Worm (Caenorhabditis elegans) whole organism, L4 larva: ENCODE measurements around the gene R10H10.4.
A peak's percentile ranks its signal among the peaks of the same experiment; 100 is the strongest.

Experiments
- D1046.2 ChIP-seq: fragments of 200-800 bp; sonication (Bioruptor generic); IDR thresholded peaks from 2 replicates; pipeline ENCODE4 v1.3.6; 2022; ENCODE audit warnings: missing genetic modification characterization, missing compliant biosample characterization
- F26F4.8 ChIP-seq: fragments of 200-800 bp; sonication (Bioruptor generic); conservative IDR thresholded peaks from 2 replicates; pipeline ENCODE4 v1.3.6; 2022; ENCODE audit warnings: missing genetic modification characterization, missing compliant biosample characterization
- F37D6.2 ChIP-seq: sonication (generic microtip); optimal IDR thresholded peaks from 2 replicates; lab custom pipeline; 2016; ENCODE audit warnings: mild to moderate bottlenecking, missing genetic modification characterization, missing compliant biosample characterization
- F44E2.7 ChIP-seq: fragments of 200-800 bp; sonication (Bioruptor generic); IDR thresholded peaks from 2 replicates; pipeline ENCODE4 v2.1.2; 2022; ENCODE audit warnings: missing genetic modification characterization, missing compliant biosample characterization
- T20F7.1 ChIP-seq: fragments of 200-800 bp; sonication (Bioruptor generic); optimal IDR thresholded peaks from 2 replicates; lab custom pipeline; 2018; ENCODE audit warnings: mild to moderate bottlenecking, missing genetic modification characterization, missing compliant biosample characterization
- T26A8.4 ChIP-seq: fragments of 200-800 bp; sonication (Bioruptor generic); IDR thresholded peaks from 2 replicates; pipeline ENCODE4 v1.3.6; 2022; ENCODE audit warnings: missing genetic modification characterization, missing compliant biosample characterization
- Y48G9A.11 ChIP-seq: fragments of 200-800 bp; sonication (Bioruptor generic); IDR thresholded peaks from 2 replicates; pipeline ENCODE4 v1.3.6; 2022; ENCODE audit warnings: missing genetic modification reagents, missing genetic modification characterization, missing compliant biosample characterization
- ZK546.5 ChIP-seq, 2 experiments: sonication (generic microtip); optimal IDR thresholded peaks; 2 replicates each; lab custom pipeline; 2017; ENCODE audit warnings: missing biosample characterization in 2 of 2, missing genetic modification characterization in 2 of 2
- aha-1 ChIP-seq: fragments of 150-350 bp; peaks from one replicate; lab custom pipeline; 2014; ENCODE audit warnings: missing biosample characterization, missing genetic modification characterization
- aly-2 ChIP-seq: sonication (generic microtip); optimal IDR thresholded peaks from 2 replicates; lab custom pipeline; 2018; ENCODE audit warnings: missing biosample characterization, missing genetic modification characterization
- arid-1 ChIP-seq: fragments of 200-800 bp; sonication (Bioruptor generic); conservative IDR thresholded peaks from 2 replicates; pipeline ENCODE4 v1.3.6; 2022; ENCODE audit warnings: missing genetic modification reagents, missing genetic modification characterization, missing compliant biosample characterization
- ceh-20 ChIP-seq: fragments of 200-800 bp; sonication (Bioruptor generic); IDR thresholded peaks from 2 replicates; pipeline ENCODE4 v1.3.6; 2022; ENCODE audit warnings: missing genetic modification reagents, missing genetic modification characterization, missing compliant biosample characterization
- ctbp-1 ChIP-seq: fragments of 200-800 bp; sonication (Bioruptor generic); IDR thresholded peaks from 2 replicates; pipeline ENCODE4 v1.3.6; 2022; ENCODE audit warnings: missing genetic modification reagents, missing genetic modification characterization, missing compliant biosample characterization
- daf-16 ChIP-seq, 3 experiments: sonication (generic microtip); optimal IDR thresholded peaks; 2 replicates each; lab custom pipeline; 2016 to 2017; ENCODE audit warnings: missing genetic modification characterization in 3 of 3, missing genetic modification reagents in 3 of 3, mild to moderate bottlenecking in 2 of 3, missing compliant biosample characterization in 2 of 3, missing biosample characterization in 1 of 3, moderate library complexity in 1 of 3
- dmd-6 ChIP-seq: fragments of 200-800 bp; sonication (Bioruptor generic); IDR thresholded peaks from 2 replicates; pipeline ENCODE4 v1.3.6; 2022; ENCODE audit warnings: missing genetic modification reagents, missing genetic modification characterization, missing compliant biosample characterization
- duxl-1 ChIP-seq: sonication (generic microtip); optimal IDR thresholded peaks from 2 replicates; lab custom pipeline; 2016; ENCODE audit warnings: mild to moderate bottlenecking, missing genetic modification characterization, moderate library complexity, missing compliant biosample characterization; ENCODE audit not compliant: poor library complexity
- dve-1 ChIP-seq: sonication (generic microtip); optimal IDR thresholded peaks from 2 replicates; lab custom pipeline; 2017; ENCODE audit warnings: antibody characterized with exemption, mild to moderate bottlenecking, missing genetic modification characterization, missing compliant biosample characterization; ENCODE audit not compliant: insufficient read depth
- fos-1 ChIP-seq: fragments of 150-350 bp; optimal IDR thresholded peaks from 2 replicates; lab custom pipeline; 2014; ENCODE audit warnings: missing biosample characterization, missing genetic modification characterization
- hif-1 ChIP-seq, 2 experiments: sonication (generic microtip); optimal IDR thresholded peaks; 2 replicates each; lab custom pipeline; 2016 to 2017; ENCODE audit warnings: missing compliant biosample characterization in 2 of 2, missing genetic modification characterization in 2 of 2, missing genetic modification reagents in 2 of 2, missing genotype in 2 of 2, mild to moderate bottlenecking in 1 of 2
- hlh-30 ChIP-seq: sonication (generic microtip); optimal IDR thresholded peaks from 2 replicates; lab custom pipeline; 2017; ENCODE audit warnings: antibody characterized with exemption, mild to moderate bottlenecking, missing genetic modification characterization, missing compliant biosample characterization; ENCODE audit not compliant: insufficient read depth
- lir-3 ChIP-seq: sonication (generic microtip); optimal IDR thresholded peaks from 2 replicates; lab custom pipeline; 2016; ENCODE audit warnings: mild to moderate bottlenecking, missing genetic modification characterization, missing compliant biosample characterization
- mdt-29 ChIP-seq: fragments of 200-800 bp; sonication (Bioruptor generic); IDR thresholded peaks from 2 replicates; pipeline ENCODE4 v1.3.6; 2022; ENCODE audit warnings: missing genetic modification reagents, missing genetic modification characterization, missing compliant biosample characterization
- mep-1 ChIP-seq: fragments of 150-350 bp; sonication (generic microtip); optimal IDR thresholded peaks from 3 replicates; lab custom pipeline; 2014; ENCODE audit warnings: missing biosample characterization, missing genetic modification characterization
- mes-2 ChIP-seq: sonication (generic microtip); optimal IDR thresholded peaks from 2 replicates; lab custom pipeline; 2016; ENCODE audit warnings: missing genotype, mild to moderate bottlenecking, missing genetic modification characterization, missing compliant biosample characterization; ENCODE audit not compliant: poor library complexity, severe bottlenecking
- mxl-2 ChIP-seq: fragments of 200-800 bp; sonication (Bioruptor generic); conservative IDR thresholded peaks from 2 replicates; pipeline ENCODE4 v1.3.6; 2022; ENCODE audit warnings: missing genetic modification reagents, missing genetic modification characterization, missing compliant biosample characterization
- mxl-3 ChIP-seq: fragments of 200-800 bp; sonication (Bioruptor generic); optimal IDR thresholded peaks from 2 replicates; lab custom pipeline; 2018; ENCODE audit warnings: mild to moderate bottlenecking, missing genetic modification characterization, missing compliant biosample characterization
- nhr-102 ChIP-seq: sonication (generic microtip); optimal IDR thresholded peaks from 2 replicates; lab custom pipeline; 2016; ENCODE audit warnings: mild to moderate bottlenecking, missing genetic modification characterization, moderate library complexity, missing compliant biosample characterization
- nhr-25 ChIP-seq: sonication (generic microtip); optimal IDR thresholded peaks from 2 replicates; lab custom pipeline; 2017; ENCODE audit warnings: missing genetic modification characterization, mild to moderate bottlenecking, missing compliant biosample characterization, antibody characterized with exemption, moderate library complexity, borderline replicate concordance; ENCODE audit not compliant: insufficient read depth
- nhr-28 ChIP-seq: fragments of 150-350 bp; optimal IDR thresholded peaks from 2 replicates; lab custom pipeline; 2014; ENCODE audit warnings: missing biosample characterization, missing genetic modification characterization
- nhr-6 ChIP-seq: fragments of 150-350 bp; optimal IDR thresholded peaks from 2 replicates; lab custom pipeline; 2014; ENCODE audit warnings: missing biosample characterization, missing genetic modification characterization
- nhr-77 ChIP-seq: fragments of 150-350 bp; optimal IDR thresholded peaks from 2 replicates; lab custom pipeline; 2014; ENCODE audit warnings: missing biosample characterization, missing genetic modification characterization
- pha-4 ChIP-seq, 2 experiments: fragments of 150-350 bp in 1 of 2; fragments of 200-800 bp in 1 of 2; sonication (Bioruptor generic) in 1 of 2; IDR thresholded peaks in 1 of 2; optimal IDR thresholded peaks in 1 of 2; 2 replicates each; pipeline versions ENCODE4 v1.3.6 to Lab custom; 2014 to 2022; ENCODE audit warnings: missing genetic modification characterization in 2 of 2, missing genetic modification reagents in 2 of 2, missing biosample characterization in 1 of 2, missing compliant biosample characterization in 1 of 2
- php-3 ChIP-seq: fragments of 200-800 bp; sonication (Bioruptor generic); IDR thresholded peaks from 2 replicates; pipeline ENCODE4 v1.3.6; 2022; ENCODE audit warnings: missing genetic modification reagents, missing genetic modification characterization, missing compliant biosample characterization
- skn-1 ChIP-seq: fragments of 150-350 bp; optimal IDR thresholded peaks from 2 replicates; lab custom pipeline; 2014; ENCODE audit warnings: missing biosample characterization, missing genetic modification characterization
- spr-1 ChIP-seq: sonication (generic microtip); optimal IDR thresholded peaks from 2 replicates; lab custom pipeline; 2016; ENCODE audit warnings: mild to moderate bottlenecking, missing genetic modification characterization, missing compliant biosample characterization
- tag-97 ChIP-seq: fragments of 200-800 bp; sonication (Bioruptor generic); IDR thresholded peaks from 2 replicates; pipeline ENCODE4 v1.3.6; 2022; ENCODE audit warnings: missing genetic modification characterization, missing compliant biosample characterization
- unc-62 ChIP-seq, 3 experiments: fragments of 150-350 bp in 1 of 3; sonication (generic microtip); optimal IDR thresholded peaks in 2 of 3; peaks in 1 of 3; 1 replicate in 1 of 3; 2 replicates in 2 of 3; lab custom pipeline; 2014 to 2017; ENCODE audit warnings: missing biosample characterization in 3 of 3, missing genetic modification characterization in 3 of 3, missing genetic modification reagents in 3 of 3, missing genotype in 1 of 3
- vab-7 ChIP-seq: fragments of 200-800 bp; sonication (Bioruptor generic); IDR thresholded peaks from 2 replicates; pipeline ENCODE4 v1.3.6; 2022; ENCODE audit warnings: missing genetic modification reagents, missing genetic modification characterization, missing compliant biosample characterization
- zag-1 ChIP-seq: fragments of 150-350 bp; optimal IDR thresholded peaks from 2 replicates; lab custom pipeline; 2014; ENCODE audit warnings: missing biosample characterization, missing genetic modification characterization
- zfp-3 ChIP-seq: fragments of 200-800 bp; sonication (Bioruptor generic); conservative IDR thresholded peaks from 2 replicates; pipeline ENCODE4 v1.3.6; 2022; ENCODE audit warnings: missing genetic modification reagents, missing genetic modification characterization, missing compliant biosample characterization
- zip-11 ChIP-seq: fragments of 200-800 bp; sonication (Bioruptor generic); IDR thresholded peaks from 2 replicates; pipeline ENCODE4 v1.3.6; 2022; ENCODE audit warnings: missing genetic modification characterization, missing compliant biosample characterization
- ztf-11 ChIP-seq: fragments of 150-350 bp; optimal IDR thresholded peaks from 2 replicates; lab custom pipeline; 2014; ENCODE audit warnings: missing biosample characterization, missing genetic modification characterization

R10H10.4 gene

DNA sequence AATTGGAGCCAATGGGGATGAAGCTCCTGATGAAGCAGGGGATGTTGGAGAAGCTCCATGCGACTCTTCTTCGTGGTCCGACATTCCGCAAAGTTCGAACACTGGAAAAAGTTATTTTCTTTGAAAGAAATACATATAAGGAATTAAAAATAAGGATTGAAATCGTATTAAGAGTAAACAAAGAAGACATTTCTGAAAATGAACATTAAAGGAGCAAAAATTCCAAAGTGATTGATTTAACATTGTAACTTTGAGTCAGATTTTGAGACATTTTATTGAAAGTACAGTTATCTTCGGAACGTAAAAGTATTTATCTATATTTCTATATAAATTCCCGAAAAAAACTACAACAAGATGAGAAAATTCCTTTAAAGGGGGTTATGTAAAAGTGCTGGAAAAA, 29.8 kb upstream of the R10H10.4 start, which contains the start of gene F13B12.1:
Gene F13B12.1, minus strand, starts transcription at position 101 of the 400 bp plus-strand sequence.
- TF ChIP-seq D1046.2 = no peak
- TF ChIP-seq Y48G9A.11 (GFP tag; lab: Robert Waterston, UW) = peak; percentile 17; the same call in 1 of the 2 replicates
- TF ChIP-seq unc-62 (GFP tag; optimal IDR thresholded peaks at IDR 0.05 in 1 of 2; lab: Kevin White, UChicago) = peak in 1 of 2 experiments; percentile 70
- TF ChIP-seq unc-62 (tag; optimal IDR thresholded peaks at IDR 0.05; lab: Kevin White, UChicago) = no peak
- TF ChIP-seq, all 104 proteins: peak for 2

DNA sequence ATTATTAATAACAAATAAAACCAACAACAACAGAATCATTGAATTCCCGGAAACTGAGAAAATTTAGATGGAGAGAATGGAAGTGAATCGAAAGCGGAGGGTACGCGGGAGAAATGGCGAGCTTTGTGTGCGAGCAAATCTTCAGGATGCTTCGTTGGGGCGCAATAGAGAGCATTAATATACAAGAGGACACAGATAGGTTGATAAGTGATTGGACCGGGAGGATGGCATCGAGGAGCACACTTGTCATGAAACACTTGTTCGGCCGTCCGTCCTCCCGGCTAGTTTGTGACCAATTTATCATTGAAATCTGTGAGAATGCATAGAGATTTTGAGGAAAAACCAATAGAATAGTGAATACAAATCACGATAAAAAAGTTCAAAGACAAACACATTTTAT, 27.5 kb upstream of the R10H10.4 start:
- no peak for TF ChIP-seq zip-11 (GFP tag; lab: Robert Waterston, UW)

DNA sequence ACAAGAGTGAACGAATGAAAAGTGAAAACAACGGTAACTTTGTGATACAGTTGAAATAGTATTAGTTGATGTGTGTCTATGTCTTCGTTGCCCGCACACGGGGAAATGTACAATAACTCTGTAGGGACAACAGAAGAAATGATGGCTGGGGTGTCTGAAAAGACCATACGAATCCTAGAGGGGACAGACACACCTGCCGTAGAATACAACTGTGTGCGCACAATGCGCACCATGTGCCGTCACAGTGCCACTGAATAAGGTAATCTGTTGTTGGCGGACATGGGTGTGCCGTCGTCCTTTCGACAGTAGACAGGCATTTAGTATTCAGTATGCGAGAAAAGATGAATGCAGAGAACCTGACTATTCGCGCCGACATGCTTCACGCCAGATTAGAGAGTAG, 26.5 kb upstream of the R10H10.4 start:
- TF ChIP-seq mdt-29 (GFP tag; lab: Robert Waterston, UW) = no peak
- TF ChIP-seq duxl-1 (tag; lab: Kevin White, UChicago) = no peak
- no peak for TF ChIP-seq zfp-3
- TF ChIP-seq mes-2 (tag; lab: Kevin White, UChicago) = peak; percentile 28
- no peak for TF ChIP-seq lir-3 (tag; lab: Kevin White, UChicago)
- no peak for TF ChIP-seq nhr-77 (tag; lab: Kevin White, UChicago)
- peak; percentile 10 for TF ChIP-seq dve-1 (tag; lab: Kevin White, UChicago)
- peak; percentile 70 for TF ChIP-seq mxl-3 (GFP tag; lab: Kevin White, UChicago)
- TF ChIP-seq hlh-30 (tag; lab: Kevin White, UChicago) = peak; percentile 17
- no peak for TF ChIP-seq nhr-102 (tag; lab: Kevin White, UChicago)
- peak; percentile 49 for TF ChIP-seq nhr-28 (tag; lab: Kevin White, UChicago)
- TF ChIP-seq aha-1 (tag; lab: Kevin White, UChicago) = peak; percentile 84

DNA sequence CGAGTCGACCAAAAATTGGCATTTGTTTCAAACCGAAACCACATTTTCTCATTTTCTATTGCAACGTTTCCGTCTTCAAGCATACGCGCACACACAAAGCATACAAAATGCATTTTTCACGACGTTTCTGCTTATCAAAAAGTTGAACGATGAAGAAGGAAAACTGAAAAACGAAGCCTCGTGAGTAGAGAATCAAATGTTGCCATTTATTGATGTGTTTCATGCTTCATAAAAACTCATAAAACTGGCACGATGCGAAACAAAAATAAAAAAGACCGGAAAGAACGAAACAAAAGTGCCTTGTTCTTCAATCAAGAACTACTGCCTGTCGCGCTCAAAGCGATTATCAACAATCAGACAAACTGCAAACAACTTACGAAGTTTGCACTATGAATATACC, 25.7 kb upstream of the R10H10.4 start:
- no peak for TF ChIP-seq T26A8.4 (GFP tag; lab: Robert Waterston, UW)
- no peak for TF ChIP-seq aly-2 (tag; lab: Kevin White, UChicago)
- no peak for TF ChIP-seq F44E2.7 (GFP tag; lab: Robert Waterston, UW)
- TF ChIP-seq hif-1 (tag; optimal IDR thresholded peaks at IDR 0.05; lab: Kevin White, UChicago) = no peak
- TF ChIP-seq fos-1 (tag; lab: Kevin White, UChicago) = no peak
- TF ChIP-seq mep-1 (tag; lab: Kevin White, UChicago) = no peak
- TF ChIP-seq ceh-20 = no peak
- TF ChIP-seq spr-1 (tag; lab: Kevin White, UChicago) = no peak
- TF ChIP-seq nhr-6 (tag; lab: Kevin White, UChicago) = peak; percentile 1
- no peak for TF ChIP-seq pha-4 (GFP tag; IDR thresholded peaks at IDR 0.05; lab: Robert Waterston, UW)
- no peak for TF ChIP-seq pha-4 (tag; optimal IDR thresholded peaks at IDR 0.05; lab: Kevin White, UChicago)
- no peak for TF ChIP-seq Y48G9A.11 (GFP tag; lab: Robert Waterston, UW)
- TF ChIP-seq lir-3 (tag; lab: Kevin White, UChicago) = no peak
- no peak for TF ChIP-seq vab-7 (GFP tag; lab: Robert Waterston, UW)
- TF ChIP-seq php-3 = peak; percentile 71
- TF ChIP-seq dmd-6 (GFP tag; lab: Robert Waterston, UW) = peak; percentile 57
- no peak for TF ChIP-seq F26F4.8
- TF ChIP-seq dve-1 (tag; lab: Kevin White, UChicago) = peak; percentile 22
- TF ChIP-seq nhr-25 (tag; lab: Kevin White, UChicago) = no peak
- TF ChIP-seq ztf-11 (tag; lab: Kevin White, UChicago) = no peak
- TF ChIP-seq mes-2 (tag; lab: Kevin White, UChicago) = no peak
- TF ChIP-seq tag-97 (GFP tag; lab: Robert Waterston, UW) = no peak
- TF ChIP-seq unc-62 (GFP tag; optimal IDR thresholded peaks at IDR 0.05 in 1 of 2; lab: Kevin White, UChicago) = no peak
- TF ChIP-seq unc-62 (tag; optimal IDR thresholded peaks at IDR 0.05; lab: Kevin White, UChicago) = no peak
- no peak for TF ChIP-seq ctbp-1 (GFP tag; lab: Robert Waterston, UW)
- TF ChIP-seq arid-1 = no peak
- peak; percentile 67 for TF ChIP-seq nhr-28 (tag; lab: Kevin White, UChicago)
- TF ChIP-seq ZK546.5 (tag; optimal IDR thresholded peaks at IDR 0.05; lab: Kevin White, UChicago) = no peak
- TF ChIP-seq daf-16 (GFP tag; optimal IDR thresholded peaks at IDR 0.05; lab: Kevin White, UChicago) = no peak
- peak; percentile 76 for TF ChIP-seq daf-16 (tag; optimal IDR thresholded peaks at IDR 0.05; lab: Kevin White, UChicago)
- no peak for TF ChIP-seq zag-1 (tag; lab: Kevin White, UChicago)
- no peak for TF ChIP-seq T20F7.1 (GFP tag; lab: Kevin White, UChicago)
- TF ChIP-seq skn-1 (tag; lab: Kevin White, UChicago) = no peak
- TF ChIP-seq mxl-2 (GFP tag; lab: Robert Waterston, UW) = no peak
- no peak for TF ChIP-seq F37D6.2 (tag; lab: Kevin White, UChicago)
